Worm (Caenorhabditis elegans) whole organism, midembryonic: ENCODE measurements around the gene rnp-1.

ENCODE experiments used
- T22C8.4 ChIP-seq: fragments of 200-800 bp; sonication (Bioruptor generic); IDR thresholded peaks from 2 replicates; pipeline ENCODE4 v1.3.6; 2022; ENCODE audit warnings: missing genetic modification characterization, missing compliant biosample characterization
- cog-1 ChIP-seq: sonication (generic microtip); optimal IDR thresholded peaks from 2 replicates; lab custom pipeline; 2016; ENCODE audit warnings: missing genetic modification characterization, missing compliant biosample characterization
- flt-1 ChIP-seq: fragments of 200-800 bp; sonication (Bioruptor generic); IDR thresholded peaks from 2 replicates; pipeline ENCODE4 v1.3.6; 2022; ENCODE audit warnings: missing genetic modification characterization, missing compliant biosample characterization
- klf-2 ChIP-seq: fragments of 200-800 bp; sonication (Bioruptor generic); conservative IDR thresholded peaks from 2 replicates; pipeline ENCODE4 v1.3.6; 2022; ENCODE audit warnings: missing genetic modification reagents, missing genetic modification characterization, missing compliant biosample characterization
- med-1 ChIP-seq: sonication (generic microtip); optimal IDR thresholded peaks from 2 replicates; lab custom pipeline; 2017; ENCODE audit warnings: missing genetic modification characterization, mild to moderate bottlenecking, missing compliant biosample characterization, antibody characterized with exemption, missing genetic modification reagents; ENCODE audit not compliant: insufficient read depth
- ref-1 ChIP-seq: fragments of 200-800 bp; sonication (Bioruptor generic); conservative IDR thresholded peaks from 2 replicates; pipeline ENCODE4 v1.3.6; 2022; ENCODE audit warnings: missing genetic modification reagents, missing genetic modification characterization, missing compliant biosample characterization
- tab-1 ChIP-seq: fragments of 200-800 bp; sonication (Bioruptor generic); IDR thresholded peaks from 2 replicates; pipeline ENCODE4 v1.3.6; 2022; ENCODE audit warnings: missing genetic modification characterization, missing compliant biosample characterization
- ztf-23 ChIP-seq: fragments of 200-800 bp; sonication (Bioruptor generic); IDR thresholded peaks from 2 replicates; pipeline ENCODE4 v1.3.6; 2022; ENCODE audit warnings: missing genetic modification reagents, missing genetic modification characterization, missing compliant biosample characterization
- ztf-29 ChIP-seq: fragments of 200-800 bp; sonication (Bioruptor generic); IDR thresholded peaks from 2 replicates; pipeline ENCODE4 v1.3.6; 2022; ENCODE audit warnings: missing genetic modification reagents, missing genetic modification characterization, missing compliant biosample characterization

The rnp-1 gene

ce11 chrV:12192129-12192528 is at the start of gene rnp-1:
TSS of gene rnp-1 (plus strand) at chrV:12192273.
- TF ChIP-seq ztf-23 (GFP tag; lab: Robert Waterston, UW) (no peak), flt-1 (GFP tag; lab: Robert Waterston, UW) (no peak), cog-1 (tag; lab: Kevin White, UChicago) (no peak), ref-1 (GFP tag; lab: Robert Waterston, UW) (no peak), med-1 (GFP tag; lab: Kevin White, UChicago) (no peak), ztf-29 (GFP tag; lab: Robert Waterston, UW) (no peak), T22C8.4 (no peak)

ce11 chrV:12150607-12151006 is 41.5 kb upstream of the rnp-1 start, which contains the start of gene che-11:
TSS of gene che-11 (minus strand) at chrV:12150707.
- TF ChIP-seq ztf-23 (GFP tag; lab: Robert Waterston, UW) (no peak), T22C8.4 (no peak), flt-1 (GFP tag; lab: Robert Waterston, UW) (no peak), med-1 (GFP tag; lab: Kevin White, UChicago) (no peak), tab-1 (GFP tag; lab: Robert Waterston, UW) (no peak), klf-2 (GFP tag; lab: Robert Waterston, UW) (no peak), cog-1 (tag; lab: Kevin White, UChicago) (no peak), ztf-29 (GFP tag; lab: Robert Waterston, UW) (no peak), ref-1 (GFP tag; lab: Robert Waterston, UW) (no peak)

- TF ChIP-seq T22C8.4 (no peak), cog-1 (tag; lab: Kevin White, UChicago) (no peak), ztf-23 (GFP tag; lab: Robert Waterston, UW) (no peak), ztf-29 (GFP tag; lab: Robert Waterston, UW) (no peak), flt-1 (GFP tag; lab: Robert Waterston, UW) (no peak), tab-1 (GFP tag; lab: Robert Waterston, UW) (no peak), med-1 (GFP tag; lab: Kevin White, UChicago) (no peak)
Measured at ce11 chrV:12152857-12153256, 39.2 kb upstream of the rnp-1 start, which contains the start of gene C27A7.8. TSS of gene C27A7.8 (plus strand) at chrV:12153157.

- TF ChIP-seq cog-1 (tag; lab: Kevin White, UChicago), result no peak
- TF ChIP-seq ztf-29 (GFP tag; lab: Robert Waterston, UW), result no peak
- no peak for TF ChIP-seq tab-1 (GFP tag; lab: Robert Waterston, UW)
- TF ChIP-seq med-1 (GFP tag; lab: Kevin White, UChicago), result no peak
- no peak for TF ChIP-seq ref-1 (GFP tag; lab: Robert Waterston, UW)
- no peak for TF ChIP-seq klf-2 (GFP tag; lab: Robert Waterston, UW)
Measured at ce11 chrV:12153784-12154183, 38.3 kb upstream of the rnp-1 start.

ce11 chrV:12154554-12154953 is 37.5 kb upstream of the rnp-1 start, which contains the start of gene C27A7.9:
TSS of gene C27A7.9 (minus strand) at chrV:12154654.
- TF ChIP-seq flt-1 (GFP tag; lab: Robert Waterston, UW), result no peak
- no peak for TF ChIP-seq ztf-29 (GFP tag; lab: Robert Waterston, UW)
- no peak for TF ChIP-seq cog-1 (tag; lab: Kevin White, UChicago)
- no peak for TF ChIP-seq med-1 (GFP tag; lab: Kevin White, UChicago)
- no peak for TF ChIP-seq klf-2 (GFP tag; lab: Robert Waterston, UW)
- no peak for TF ChIP-seq tab-1 (GFP tag; lab: Robert Waterston, UW)
- no peak for TF ChIP-seq T22C8.4
- TF ChIP-seq ref-1 (GFP tag; lab: Robert Waterston, UW), result no peak
- no peak for TF ChIP-seq ztf-23 (GFP tag; lab: Robert Waterston, UW)

- TF ChIP-seq ref-1 (GFP tag; lab: Robert Waterston, UW), result no peak
- no peak for TF ChIP-seq T22C8.4
- no peak for TF ChIP-seq med-1 (GFP tag; lab: Kevin White, UChicago)
- no peak for TF ChIP-seq cog-1 (tag; lab: Kevin White, UChicago)
- TF ChIP-seq tab-1 (GFP tag; lab: Robert Waterston, UW), result no peak
- TF ChIP-seq ztf-29 (GFP tag; lab: Robert Waterston, UW), result no peak
- TF ChIP-seq ztf-23 (GFP tag; lab: Robert Waterston, UW), result no peak
- TF ChIP-seq flt-1 (GFP tag; lab: Robert Waterston, UW), result no peak
- TF ChIP-seq klf-2 (GFP tag; lab: Robert Waterston, UW), result no peak
Measured at ce11 chrV:12158377-12158776, 33.7 kb upstream of the rnp-1 start.

ce11 chrV:12159975-12160374 is 32.1 kb upstream of the rnp-1 start:
- TF ChIP-seq med-1 (GFP tag; lab: Kevin White, UChicago) (no peak), tab-1 (GFP tag; lab: Robert Waterston, UW) (no peak), T22C8.4 (no peak), ztf-23 (GFP tag; lab: Robert Waterston, UW) (no peak), ref-1 (GFP tag; lab: Robert Waterston, UW) (no peak), cog-1 (tag; lab: Kevin White, UChicago) (no peak), flt-1 (GFP tag; lab: Robert Waterston, UW) (no peak), klf-2 (GFP tag; lab: Robert Waterston, UW) (no peak), ztf-29 (GFP tag; lab: Robert Waterston, UW) (no peak)

ce11 chrV:12161157-12161556 is 30.9 kb upstream of the rnp-1 start:
- TF ChIP-seq ztf-23 (GFP tag; lab: Robert Waterston, UW), result no peak
- no peak for TF ChIP-seq ztf-29 (GFP tag; lab: Robert Waterston, UW)
- no peak for TF ChIP-seq cog-1 (tag; lab: Kevin White, UChicago)
- TF ChIP-seq klf-2 (GFP tag; lab: Robert Waterston, UW), result no peak
- no peak for TF ChIP-seq T22C8.4
- no peak for TF ChIP-seq ref-1 (GFP tag; lab: Robert Waterston, UW)

- no peak for TF ChIP-seq cog-1 (tag; lab: Kevin White, UChicago)
- TF ChIP-seq T22C8.4, result no peak
- no peak for TF ChIP-seq ztf-23 (GFP tag; lab: Robert Waterston, UW)
- TF ChIP-seq ztf-29 (GFP tag; lab: Robert Waterston, UW), result no peak
- TF ChIP-seq ref-1 (GFP tag; lab: Robert Waterston, UW), result no peak
- TF ChIP-seq tab-1 (GFP tag; lab: Robert Waterston, UW), result no peak
- TF ChIP-seq flt-1 (GFP tag; lab: Robert Waterston, UW), result no peak
- no peak for TF ChIP-seq klf-2 (GFP tag; lab: Robert Waterston, UW)
- no peak for TF ChIP-seq med-1 (GFP tag; lab: Kevin White, UChicago)
Measured at ce11 chrV:12162220-12162619, 29.9 kb upstream of the rnp-1 start, which contains the start of gene C27A7.5. TSS of gene C27A7.5 (minus strand) at chrV:12162320.
